Worm (Caenorhabditis elegans) whole organism, early embryonic: Measurements from ENCODE around the gene drp-1.

ENCODE experiments used
- B0310.2 ChIP-seq: sonication (generic microtip); optimal IDR thresholded peaks from 2 replicates; lab custom pipeline; 2016; ENCODE audit warnings: mild to moderate bottlenecking, missing genetic modification characterization, missing compliant biosample characterization
- F13C5.2 ChIP-seq: sonication (generic microtip); optimal IDR thresholded peaks from 2 replicates; lab custom pipeline; 2017; ENCODE audit warnings: mild to moderate bottlenecking, missing genetic modification characterization, inconsistent platforms, missing compliant biosample characterization
- aly-1 ChIP-seq: sonication (generic microtip); optimal IDR thresholded peaks from 2 replicates; lab custom pipeline; 2016; ENCODE audit warnings: missing genetic modification characterization, missing compliant biosample characterization
- ama-1 ChIP-seq: fragments of 150-350 bp; optimal IDR thresholded peaks from 2 replicates; lab custom pipeline; 2014
- ceh-13 ChIP-seq: fragments of 200-800 bp; sonication (Bioruptor generic); optimal IDR thresholded peaks from 2 replicates; lab custom pipeline; 2018; ENCODE audit warnings: mild to moderate bottlenecking, missing genetic modification characterization, missing compliant biosample characterization
- ceh-36 ChIP-seq: sonication (generic microtip); optimal IDR thresholded peaks from 2 replicates; lab custom pipeline; 2016; ENCODE audit warnings: missing genetic modification characterization, inconsistent platforms, missing compliant biosample characterization
- ets-7 ChIP-seq: sonication (generic microtip); optimal IDR thresholded peaks from 2 replicates; lab custom pipeline; 2016; ENCODE audit warnings: missing genotype, missing genetic modification characterization, missing compliant biosample characterization
- flt-1 ChIP-seq: fragments of 200-800 bp; sonication (Bioruptor generic); IDR thresholded peaks from 2 replicates; pipeline ENCODE4 v1.3.6; 2022; ENCODE audit warnings: missing genetic modification characterization, missing compliant biosample characterization
- hmbx-1 ChIP-seq: sonication (generic microtip); optimal IDR thresholded peaks from 2 replicates; lab custom pipeline; 2016; ENCODE audit warnings: mild to moderate bottlenecking, missing genetic modification characterization, missing compliant biosample characterization
- hmg-4 ChIP-seq: fragments of 200-800 bp; sonication (Bioruptor generic); optimal IDR thresholded peaks from 2 replicates; lab custom pipeline; 2018; ENCODE audit warnings: mild to moderate bottlenecking, missing genetic modification characterization, missing compliant biosample characterization
- hnd-1 ChIP-seq: sonication (generic microtip); optimal IDR thresholded peaks from 2 replicates; lab custom pipeline; 2016; ENCODE audit warnings: missing genetic modification characterization, missing compliant biosample characterization
- pes-1 ChIP-seq: fragments of 200-800 bp; sonication (Bioruptor generic); IDR thresholded peaks from 2 replicates; pipeline ENCODE4 v1.3.6; 2022; ENCODE audit warnings: missing genetic modification reagents, missing genetic modification characterization, missing compliant biosample characterization
- scrt-1 ChIP-seq: fragments of 200-800 bp; sonication (Bioruptor generic); IDR thresholded peaks from 2 replicates; pipeline ENCODE4 v1.3.6; 2022; ENCODE audit warnings: missing genetic modification characterization, missing compliant biosample characterization
- sea-1 ChIP-seq: fragments of 200-800 bp; sonication (Bioruptor generic); conservative IDR thresholded peaks from 2 replicates; pipeline ENCODE4 v1.3.6; 2022; ENCODE audit warnings: missing genetic modification characterization, missing compliant biosample characterization
- tbx-11 ChIP-seq: fragments of 200-800 bp; sonication (Bioruptor generic); IDR thresholded peaks from 2 replicates; pipeline ENCODE4 v1.3.6; 2022; ENCODE audit warnings: missing genetic modification characterization, missing compliant biosample characterization
- tbx-37 ChIP-seq: fragments of 200-800 bp; sonication (Bioruptor generic); conservative IDR thresholded peaks from 2 replicates; pipeline ENCODE4 v1.3.6; 2022; ENCODE audit warnings: missing genetic modification reagents, missing genetic modification characterization, missing compliant biosample characterization
- tra-4 ChIP-seq: sonication (generic microtip); optimal IDR thresholded peaks from 2 replicates; lab custom pipeline; 2017; ENCODE audit warnings: missing genetic modification characterization, missing compliant biosample characterization

Gene drp-1

ce11 chrIV:5506642-5507041 is 31.6 kb upstream of the drp-1 start:
- no peak for TF ChIP-seq scrt-1
- no peak for TF ChIP-seq ama-1 (lab: Kevin White, UChicago)
- TF ChIP-seq pes-1 (GFP tag; lab: Robert Waterston, UW), result no peak
- no peak for TF ChIP-seq B0310.2 (tag; lab: Kevin White, UChicago)
- TF ChIP-seq ceh-13, result no peak
- no peak for TF ChIP-seq tbx-37 (GFP tag; lab: Robert Waterston, UW)
- TF ChIP-seq hnd-1 (tag; lab: Kevin White, UChicago), result no peak
- TF ChIP-seq tbx-11 (GFP tag; lab: Robert Waterston, UW), result no peak
- no peak for TF ChIP-seq aly-1 (tag; lab: Kevin White, UChicago)
- TF ChIP-seq F13C5.2 (tag; lab: Kevin White, UChicago), result no peak
- no peak for TF ChIP-seq flt-1

ce11 chrIV:5507754-5508153 is 30.5 kb upstream of the drp-1 start:
- TF ChIP-seq tbx-11 (GFP tag; lab: Robert Waterston, UW) (no peak), ama-1 (lab: Kevin White, UChicago) (no peak), sea-1 (GFP tag; lab: Robert Waterston, UW) (no peak), ets-7 (tag; lab: Kevin White, UChicago) (no peak), F13C5.2 (tag; lab: Kevin White, UChicago) (no peak), hmbx-1 (tag; lab: Kevin White, UChicago) (no peak), tra-4 (tag; lab: Kevin White, UChicago) (no peak), ceh-13 (no peak)

- no peak for TF ChIP-seq aly-1 (tag; lab: Kevin White, UChicago)
- TF ChIP-seq sea-1 (GFP tag; lab: Robert Waterston, UW), result no peak
- TF ChIP-seq ceh-36, result no peak
- TF ChIP-seq flt-1, result no peak
- no peak for TF ChIP-seq ets-7 (tag; lab: Kevin White, UChicago)
- no peak for TF ChIP-seq scrt-1
- TF ChIP-seq F13C5.2 (tag; lab: Kevin White, UChicago), result no peak
- TF ChIP-seq ceh-13, result no peak
- TF ChIP-seq hnd-1 (tag; lab: Kevin White, UChicago), result no peak
These were observed 23.5 kb upstream of the drp-1 start for ce11 chrIV:5514789-5515188.

ce11 chrIV:5519044-5519443 is 19.2 kb upstream of the drp-1 start:
- no peak for TF ChIP-seq ama-1 (lab: Kevin White, UChicago)

ce11 chrIV:5526711-5527383 is 11.4 kb upstream of the drp-1 start:
- TF ChIP-seq sea-1 (GFP tag; lab: Robert Waterston, UW) (no peak), tbx-11 (GFP tag; lab: Robert Waterston, UW) (no peak), pes-1 (GFP tag; lab: Robert Waterston, UW) (no peak), aly-1 (tag; lab: Kevin White, UChicago) (no peak), hmg-4 (no peak), F13C5.2 (tag; lab: Kevin White, UChicago) (no peak), ceh-13 (no peak), ets-7 (tag; lab: Kevin White, UChicago) (no peak), flt-1 (no peak), hnd-1 (tag; lab: Kevin White, UChicago) (no peak)

ce11 chrIV:5528285-5528684 is 10.0 kb upstream of the drp-1 start, which contains the start of gene unc-5:
TSS of gene unc-5 (minus strand) at chrIV:5528338.
- TF ChIP-seq tbx-11 (GFP tag; lab: Robert Waterston, UW) (no peak), tbx-37 (GFP tag; lab: Robert Waterston, UW) (no peak), ceh-13 (no peak), ets-7 (tag; lab: Kevin White, UChicago) (no peak), scrt-1 (no peak)

ce11 chrIV:5530980-5531379 is 7.3 kb upstream of the drp-1 start:
- TF ChIP-seq tra-4 (tag; lab: Kevin White, UChicago) (no peak), hmg-4 (no peak), aly-1 (tag; lab: Kevin White, UChicago) (no peak), tbx-37 (GFP tag; lab: Robert Waterston, UW) (no peak), ceh-13 (no peak), F13C5.2 (tag; lab: Kevin White, UChicago) (no peak), ceh-36 (no peak), ets-7 (tag; lab: Kevin White, UChicago) (no peak), scrt-1 (no peak), flt-1 (no peak), tbx-11 (GFP tag; lab: Robert Waterston, UW) (no peak), ama-1 (lab: Kevin White, UChicago) (no peak), hnd-1 (tag; lab: Kevin White, UChicago) (no peak)

ce11 chrIV:5533556-5533955 is 4.7 kb upstream of the drp-1 start:
- TF ChIP-seq aly-1 (tag; lab: Kevin White, UChicago), result no peak

ce11 chrIV:5534596-5534995 is 3.7 kb upstream of the drp-1 start:
- no peak for TF ChIP-seq tbx-37 (GFP tag; lab: Robert Waterston, UW)
- TF ChIP-seq ceh-13, result no peak
- no peak for TF ChIP-seq F13C5.2 (tag; lab: Kevin White, UChicago)
- no peak for TF ChIP-seq flt-1
- no peak for TF ChIP-seq hmbx-1 (tag; lab: Kevin White, UChicago)
- no peak for TF ChIP-seq aly-1 (tag; lab: Kevin White, UChicago)
- TF ChIP-seq tra-4 (tag; lab: Kevin White, UChicago), result no peak
- TF ChIP-seq scrt-1, result no peak
- no peak for TF ChIP-seq hnd-1 (tag; lab: Kevin White, UChicago)
- no peak for TF ChIP-seq pes-1 (GFP tag; lab: Robert Waterston, UW)
- TF ChIP-seq sea-1 (GFP tag; lab: Robert Waterston, UW), result no peak
- no peak for TF ChIP-seq tbx-11 (GFP tag; lab: Robert Waterston, UW)
- no peak for TF ChIP-seq hmg-4
- no peak for TF ChIP-seq B0310.2 (tag; lab: Kevin White, UChicago)
